Fruit fly (Drosophila melanogaster) whole organism, prepupa: Measurements from ENCODE around the gene CG42682.
"Not testable (repeated sequence)": the region's sequence is repeated elsewhere in the genome, so short reads cannot be mapped to it uniquely, and the experiment has no call there.

ENCODE experiments used
- CG6276 ChIP-seq: fragments of 200-800 bp; sonication (Bioruptor generic); optimal IDR thresholded peaks from 2 replicates; lab custom pipeline; 2017; ENCODE audit warnings: missing biosample characterization, mild to moderate bottlenecking, missing genetic modification characterization
- CG9139 ChIP-seq: fragments of 200-800 bp; sonication (Bioruptor generic); optimal IDR thresholded peaks from 3 replicates; lab custom pipeline; 2017; ENCODE audit warnings: missing biosample characterization, mild to moderate bottlenecking, missing genetic modification characterization
- Eip93F ChIP-seq: fragments of 200-800 bp; sonication (Bioruptor generic); optimal IDR thresholded peaks from 2 replicates; lab custom pipeline; 2016; ENCODE audit warnings: missing biosample characterization, mild to moderate bottlenecking, missing genetic modification characterization
- Hr4 ChIP-seq: fragments of 200-800 bp; sonication (Bioruptor generic); optimal IDR thresholded peaks from 3 replicates; lab custom pipeline; 2016; ENCODE audit warnings: missing biosample characterization, missing genetic modification characterization
- OdsH ChIP-seq: fragments of 200-800 bp; sonication (Bioruptor generic); optimal IDR thresholded peaks from 3 replicates; lab custom pipeline; 2016; ENCODE audit warnings: missing biosample characterization, missing genetic modification characterization
- Sox14 ChIP-seq: fragments of 200-800 bp; sonication (Bioruptor generic); optimal IDR thresholded peaks from 3 replicates; lab custom pipeline; 2016; ENCODE audit warnings: missing biosample characterization, missing genetic modification characterization
- lz ChIP-seq: fragments of 200-800 bp; sonication (Bioruptor generic); optimal IDR thresholded peaks from 3 replicates; lab custom pipeline; 2016; ENCODE audit warnings: missing biosample characterization, missing genetic modification characterization
- spab ChIP-seq: fragments of 200-800 bp; sonication (Bioruptor generic); optimal IDR thresholded peaks from 2 replicates; lab custom pipeline; 2017; ENCODE audit warnings: missing biosample characterization, mild to moderate bottlenecking, missing genetic modification characterization, missing genetic modification reagents

- not testable (repeated sequence) for TF ChIP-seq spab (GFP tag; lab: Kevin White, UChicago); CG9139 (GFP tag; lab: Kevin White, UChicago); Eip93F (GFP tag; lab: Kevin White, UChicago); Hr4; OdsH; CG6276 (GFP tag; lab: Kevin White, UChicago); Sox14; lz (GFP tag; lab: Kevin White, UChicago)
These were observed 41.5 kb downstream of the CG42682 start, which contains the start of gene ProtB for dm6 chr2L:14883621-14884020.
